Fruit fly (Drosophila melanogaster) whole organism, embryonic: Measurements from ENCODE around the gene Atg12.

Source experiments
- Aef1 ChIP-seq: fragments of 200-800 bp; sonication (Bioruptor generic); IDR thresholded peaks from 3 replicates; pipeline ENCODE4 v1.3.6; 2022; ENCODE audit warnings: missing biosample characterization, missing genetic modification characterization
- BEAF-32 ChIP-seq: fragments of 200-800 bp; sonication (Bioruptor generic); optimal IDR thresholded peaks from 3 replicates; lab custom pipeline; 2017; ENCODE audit warnings: missing biosample characterization, missing genetic modification characterization, mild to moderate bottlenecking, moderate library complexity, missing genetic modification reagents
- CG10267 ChIP-seq: fragments of 200-800 bp; sonication (Bioruptor generic); optimal IDR thresholded peaks from 2 replicates; lab custom pipeline; 2018; ENCODE audit warnings: missing biosample characterization, mild to moderate bottlenecking, missing genetic modification characterization, moderate library complexity
- CG11560 ChIP-seq: fragments of 200-800 bp; sonication (Bioruptor generic); IDR thresholded peaks from 3 replicates; pipeline ENCODE4 v1.3.6; 2022; ENCODE audit warnings: missing biosample characterization, missing genetic modification characterization
- CG11695 ChIP-seq: fragments of 200-800 bp; sonication (Bioruptor generic); IDR thresholded peaks from 3 replicates; pipeline ENCODE4 v1.3.6; 2022; ENCODE audit warnings: missing biosample characterization, missing genetic modification characterization
- CG11723 ChIP-seq: fragments of 200-800 bp; sonication (Bioruptor generic); optimal IDR thresholded peaks from 2 replicates; lab custom pipeline; 2017; ENCODE audit warnings: missing biosample characterization, mild to moderate bottlenecking, missing genetic modification characterization
- CG12155 ChIP-seq: fragments of 200-800 bp; sonication (Bioruptor generic); optimal IDR thresholded peaks from 3 replicates; lab custom pipeline; 2016; ENCODE audit warnings: missing biosample characterization, missing genetic modification characterization
- CG13296 ChIP-seq: fragments of 200-800 bp; sonication (Bioruptor generic); optimal IDR thresholded peaks from 3 replicates; lab custom pipeline; 2018; ENCODE audit warnings: missing biosample characterization, mild to moderate bottlenecking, missing genetic modification characterization
- CG14050 ChIP-seq: fragments of 200-800 bp; sonication (Bioruptor generic); IDR thresholded peaks from 3 replicates; pipeline ENCODE4 v1.3.6; 2022; ENCODE audit warnings: missing biosample characterization, missing genetic modification characterization
- CG15601 ChIP-seq: fragments of 200-800 bp; sonication (Bioruptor generic); optimal IDR thresholded peaks from 3 replicates; lab custom pipeline; 2019; ENCODE audit warnings: missing biosample characterization, mild to moderate bottlenecking, missing genetic modification characterization, moderate library complexity
- CG18476 ChIP-seq: fragments of 200-800 bp; sonication (Bioruptor generic); optimal IDR thresholded peaks from 2 replicates; lab custom pipeline; 2016; ENCODE audit warnings: missing biosample characterization, mild to moderate bottlenecking, missing genetic modification characterization
- CG2875 ChIP-seq: fragments of 200-800 bp; sonication (Bioruptor generic); optimal IDR thresholded peaks from 2 replicates; lab custom pipeline; 2017; ENCODE audit warnings: missing biosample characterization, mild to moderate bottlenecking, missing genetic modification characterization, missing genetic modification reagents
- CG30431 ChIP-seq: fragments of 200-800 bp; sonication (Bioruptor generic); optimal IDR thresholded peaks from 2 replicates; lab custom pipeline; 2017; ENCODE audit warnings: missing biosample characterization, missing genetic modification characterization
- CG33557 ChIP-seq: fragments of 200-800 bp; sonication (Bioruptor generic); optimal IDR thresholded peaks from 2 replicates; lab custom pipeline; 2019; ENCODE audit warnings: missing biosample characterization, mild to moderate bottlenecking, missing genetic modification characterization, moderate library complexity
- CG34224 ChIP-seq: fragments of 200-800 bp; sonication (Bioruptor generic); IDR thresholded peaks from 3 replicates; pipeline ENCODE4 v1.3.6; 2022; ENCODE audit warnings: missing biosample characterization, missing genetic modification characterization; ENCODE audit not compliant: partially characterized antibody
- CG4854 ChIP-seq: fragments of 200-800 bp; sonication (Bioruptor generic); optimal IDR thresholded peaks from 2 replicates; lab custom pipeline; 2016; ENCODE audit warnings: missing biosample characterization, missing genetic modification characterization, inconsistent platforms
- CkIIα-i1 ChIP-seq: fragments of 200-800 bp; sonication (Bioruptor generic); IDR thresholded peaks from 2 replicates; pipeline ENCODE4 v1.3.6; 2022; ENCODE audit warnings: missing biosample characterization, missing genetic modification characterization
- Doc3 ChIP-seq: fragments of 200-800 bp; sonication (Bioruptor generic); IDR thresholded peaks from 3 replicates; pipeline ENCODE4 v1.3.6; 2022; ENCODE audit warnings: missing biosample characterization, missing genetic modification characterization; ENCODE audit not compliant: partially characterized antibody
- Drgx ChIP-seq: fragments of 200-800 bp; sonication (Bioruptor generic); IDR thresholded peaks from 2 replicates; pipeline ENCODE4 v1.3.6; 2022; ENCODE audit warnings: missing biosample characterization, missing genetic modification characterization
- Ets97D ChIP-seq: fragments of 200-800 bp; sonication (Bioruptor generic); optimal IDR thresholded peaks from 3 replicates; lab custom pipeline; 2016; ENCODE audit warnings: missing biosample characterization, missing genetic modification characterization
- GATAe ChIP-seq: fragments of 200-800 bp; sonication (Bioruptor generic); conservative IDR thresholded peaks from 2 replicates; pipeline ENCODE4 v1.3.6; 2022; ENCODE audit warnings: missing biosample characterization, missing genetic modification characterization
- Hr39 ChIP-seq: fragments of >200 bp; optimal IDR thresholded peaks from 2 replicates; lab custom pipeline; 2017
- Hsf ChIP-seq: fragments of 200-800 bp; sonication (Bioruptor generic); optimal IDR thresholded peaks from 3 replicates; lab custom pipeline; 2016; ENCODE audit warnings: missing biosample characterization, missing genetic modification characterization
- Lim3 ChIP-seq: fragments of 200-800 bp; sonication (Bioruptor generic); IDR thresholded peaks from 2 replicates; pipeline ENCODE4 v1.3.6; 2022; ENCODE audit warnings: missing biosample characterization, missing genetic modification characterization
- MBD-R2 ChIP-seq: fragments of 200-800 bp; sonication (Bioruptor generic); IDR thresholded peaks from 2 replicates; pipeline ENCODE4 v1.3.6; 2022; ENCODE audit warnings: missing biosample characterization, missing genetic modification characterization
- Mad ChIP-seq: fragments of 200-800 bp; sonication (Bioruptor generic); optimal IDR thresholded peaks from 2 replicates; lab custom pipeline; 2016; ENCODE audit warnings: missing biosample characterization, missing genetic modification characterization
- Med ChIP-seq: fragments of 200-800 bp; sonication (Bioruptor generic); peaks from one replicate; lab custom pipeline; 2016; ENCODE audit warnings: missing biosample characterization, missing genetic modification characterization, mild to moderate bottlenecking, inconsistent platforms, moderate library complexity
- Rfx ChIP-seq: fragments of 200-800 bp; sonication (Bioruptor generic); IDR thresholded peaks from 2 replicates; pipeline ENCODE4 v1.3.6; 2022; ENCODE audit warnings: missing biosample characterization, missing genetic modification characterization
- Trl ChIP-seq, 3 experiments: fragments of >200 bp in 2 of 3; fragments of 200-800 bp in 1 of 3; sonication (Bioruptor generic) in 1 of 3; optimal IDR thresholded peaks; 2 replicates in 1 of 3; 3 replicates in 2 of 3; lab custom pipeline; 2016 to 2017; ENCODE audit warnings: missing biosample characterization in 1 of 3, missing genetic modification characterization in 1 of 3
- bowl ChIP-seq: fragments of 200-800 bp; sonication (Bioruptor generic); IDR thresholded peaks from 2 replicates; pipeline ENCODE4 v1.3.6; 2022; ENCODE audit warnings: missing biosample characterization, missing genetic modification characterization
- crol ChIP-seq: fragments of 200-800 bp; sonication (Bioruptor generic); IDR thresholded peaks from 2 replicates; pipeline ENCODE4 v1.3.6; 2022; ENCODE audit warnings: missing biosample characterization, missing genetic modification characterization
- cwo ChIP-seq: fragments of 200-800 bp; sonication (Bioruptor generic); optimal IDR thresholded peaks from 3 replicates; lab custom pipeline; 2017; ENCODE audit warnings: missing biosample characterization, missing genetic modification characterization, mild to moderate bottlenecking, moderate library complexity, missing genetic modification reagents
- fd102C ChIP-seq: fragments of 200-800 bp; sonication (Bioruptor generic); optimal IDR thresholded peaks from 2 replicates; lab custom pipeline; 2018; ENCODE audit warnings: missing biosample characterization, mild to moderate bottlenecking, missing genetic modification characterization, moderate library complexity
- gfzf ChIP-seq: fragments of 200-800 bp; sonication (Bioruptor generic); optimal IDR thresholded peaks from 2 replicates; lab custom pipeline; 2016; ENCODE audit warnings: missing biosample characterization, mild to moderate bottlenecking, missing genetic modification characterization, moderate library complexity
- grn ChIP-seq: fragments of 200-800 bp; sonication (Bioruptor generic); optimal IDR thresholded peaks from 3 replicates; lab custom pipeline; 2017; ENCODE audit warnings: missing biosample characterization, missing genetic modification characterization
- ham ChIP-seq: fragments of 200-800 bp; sonication (Bioruptor generic); IDR thresholded peaks from 2 replicates; pipeline ENCODE4 v1.3.6; 2022; ENCODE audit warnings: missing biosample characterization, missing genetic modification characterization
- hkb ChIP-seq, 2 experiments: fragments of 200-800 bp in 1 of 2; fragments of >200 bp in 1 of 2; sonication (Bioruptor generic) in 1 of 2; IDR thresholded peaks in 1 of 2; optimal IDR thresholded peaks in 1 of 2; 2 replicates each; pipeline versions ENCODE4 v1.3.6 to Lab custom; 2017 to 2022; ENCODE audit warnings: missing biosample characterization in 1 of 2, missing genetic modification characterization in 1 of 2
- ind ChIP-seq: fragments of 200-800 bp; sonication (Bioruptor generic); optimal IDR thresholded peaks from 3 replicates; lab custom pipeline; 2016; ENCODE audit warnings: missing biosample characterization, missing genetic modification characterization
- luna ChIP-seq: fragments of 200-800 bp; sonication (Bioruptor generic); optimal IDR thresholded peaks from 2 replicates; lab custom pipeline; 2016; ENCODE audit warnings: missing biosample characterization, missing genetic modification characterization
- mld ChIP-seq: fragments of 200-800 bp; sonication (Bioruptor generic); IDR thresholded peaks from 3 replicates; pipeline ENCODE4 v1.3.6; 2022; ENCODE audit warnings: missing biosample characterization, missing genetic modification characterization; ENCODE audit not compliant: partially characterized antibody
- prd ChIP-seq, 3 experiments: fragments of >200 bp in 2 of 3; fragments of 200-800 bp in 1 of 3; sonication (Bioruptor generic) in 1 of 3; optimal IDR thresholded peaks in 2 of 3; IDR thresholded peaks in 1 of 3; 2 replicates in 2 of 3; 3 replicates in 1 of 3; pipeline versions ENCODE4 v1.3.6 to Lab custom; 2017 to 2022; ENCODE audit warnings: missing biosample characterization in 1 of 3, missing genetic modification characterization in 1 of 3
- psq ChIP-seq: fragments of 200-800 bp; sonication (Bioruptor generic); optimal IDR thresholded peaks from 2 replicates; lab custom pipeline; 2017; ENCODE audit warnings: missing biosample characterization, missing genetic modification characterization
- pzg ChIP-seq: fragments of 200-800 bp; sonication (Bioruptor generic); optimal IDR thresholded peaks from 3 replicates; lab custom pipeline; 2018; ENCODE audit warnings: missing biosample characterization, mild to moderate bottlenecking, missing genetic modification characterization, moderate library complexity
- sug ChIP-seq: fragments of 200-800 bp; optimal IDR thresholded peaks from 2 replicates; lab custom pipeline; 2019; ENCODE audit warnings: missing biosample characterization, mild to moderate bottlenecking, missing genetic modification characterization, moderate library complexity
- toy ChIP-seq: fragments of 200-800 bp; sonication (Bioruptor generic); IDR thresholded peaks from 2 replicates; pipeline ENCODE4 v1.3.6; 2022; ENCODE audit warnings: missing biosample characterization, missing genetic modification characterization
- twi ChIP-seq: fragments of 200-800 bp; optimal IDR thresholded peaks from 2 replicates; lab custom pipeline; 2019; ENCODE audit warnings: missing biosample characterization, mild to moderate bottlenecking, missing genetic modification characterization, moderate library complexity
- unc-4 ChIP-seq: fragments of 200-800 bp; sonication (Bioruptor generic); IDR thresholded peaks from 2 replicates; pipeline ENCODE4 v1.3.6; 2022; ENCODE audit warnings: missing biosample characterization, missing genetic modification characterization; ENCODE audit not compliant: partially characterized antibody
- zf30C ChIP-seq: fragments of 200-800 bp; sonication (Bioruptor generic); optimal IDR thresholded peaks from 3 replicates; lab custom pipeline; 2018; ENCODE audit warnings: missing biosample characterization, mild to moderate bottlenecking, missing genetic modification characterization
- zfh2 ChIP-seq: fragments of 200-800 bp; sonication (Bioruptor generic); optimal IDR thresholded peaks from 2 replicates; lab custom pipeline; 2016; ENCODE audit warnings: missing biosample characterization, missing genetic modification characterization

Gene Atg12

dm6 chr3L:12146970-12147369 is 10.2 kb downstream of the Atg12 start (continued):
- TF ChIP-seq psq (peak; percentile 76), CG10267 (tag; lab: Kevin White, UChicago) (no peak), zf30C (no peak), Doc3 (GFP tag; lab: Robert Waterston, UW) (0 out of 3 replicates have a peak, but pooled peaks have one; percentile 17), ind (GFP tag; lab: Kevin White, UChicago) (no peak), Aef1 (GFP tag; lab: Robert Waterston, UW) (no peak), zfh2 (GFP tag; lab: Kevin White, UChicago) (no peak), sug (tag; lab: Kevin White, UChicago) (no peak), CG14050 (GFP tag; lab: Robert Waterston, UW) (no peak), CG11695 (GFP tag; lab: Robert Waterston, UW) (no peak), grn (GFP tag; lab: Kevin White, UChicago) (no peak), ham (GFP tag; lab: Robert Waterston, UW) (no peak), Lim3 (GFP tag; lab: Robert Waterston, UW) (no peak), Trl (optimal IDR thresholded peaks at IDR 0.05; lab: Kevin White, UChicago) (peak; percentile 64 to 68), Trl (GFP tag; optimal IDR thresholded peaks at IDR 0.05; lab: Kevin White, UChicago) (no peak), luna (no peak), mld (no peak), prd (optimal IDR thresholded peaks at IDR 0.05; lab: Kevin White, UChicago) (no peak), prd (GFP tag; IDR thresholded peaks at IDR 0.05; lab: Robert Waterston, UW) (no peak), CG12155 (GFP tag; lab: Kevin White, UChicago) (peak; percentile 85)

- TF ChIP-seq fd102C (GFP tag; lab: Kevin White, UChicago) (no peak), MBD-R2 (peak; percentile 47; the same call in 1 of the 2 replicates), twi (no peak), Drgx (GFP tag; lab: Robert Waterston, UW) (no peak), pzg (peak; percentile 29), CG4854 (no peak), CG33557 (GFP tag; lab: Kevin White, UChicago) (no peak), toy (GFP tag; lab: Robert Waterston, UW) (no peak), CG13296 (GFP tag; lab: Kevin White, UChicago) (no peak), gfzf (GFP tag; lab: Kevin White, UChicago) (peak; percentile 60), BEAF-32 (peak; percentile 7), Ets97D (GFP tag; lab: Kevin White, UChicago) (no peak)
Measured at dm6 chr3L:12149024-12149423, 12.3 kb downstream of the Atg12 start, which contains the start of gene CG32099. TSS of gene CG32099 (plus strand) at chr3L:12149273.

dm6 chr3L:12162156-12162682 is 25.5 kb downstream of the Atg12 start:
- TF ChIP-seq CG34224 (GFP tag; lab: Robert Waterston, UW), result no peak
- no peak for TF ChIP-seq Mad (GFP tag; lab: Kevin White, UChicago)
- no peak for TF ChIP-seq CG18476 (GFP tag; lab: Kevin White, UChicago)
- no peak for TF ChIP-seq hkb (optimal IDR thresholded peaks at IDR 0.05; lab: Kevin White, UChicago)
- no peak for TF ChIP-seq hkb (GFP tag; IDR thresholded peaks at IDR 0.05; lab: Robert Waterston, UW)
- no peak for TF ChIP-seq Hsf
- peak; percentile 66 for TF ChIP-seq crol (GFP tag; lab: Robert Waterston, UW)
- no peak for TF ChIP-seq CkIIα-i1 (GFP tag; lab: Robert Waterston, UW)
- TF ChIP-seq unc-4 (GFP tag; lab: Robert Waterston, UW), result no peak
- TF ChIP-seq CG11723 (GFP tag; lab: Kevin White, UChicago), result no peak
- peak; percentile 56 for TF ChIP-seq Hr39
- no peak for TF ChIP-seq GATAe (GFP tag; lab: Robert Waterston, UW)
- peak; percentile 13; the same call in 1 of the 2 replicates for TF ChIP-seq Rfx
- peak; percentile 83 for TF ChIP-seq Med (GFP tag; lab: Kevin White, UChicago)
- no peak for TF ChIP-seq bowl (GFP tag; lab: Robert Waterston, UW)
- TF ChIP-seq CG15601, result peak; percentile 37
- TF ChIP-seq CG30431 (GFP tag; lab: Kevin White, UChicago), result no peak
- no peak for TF ChIP-seq CG2875 (GFP tag; lab: Kevin White, UChicago)
- TF ChIP-seq cwo (GFP tag; lab: Kevin White, UChicago), result peak; percentile 53
- 0 out of 3 replicates have a peak, but pooled peaks have one; percentile 36 for TF ChIP-seq CG11560
